Worm (Caenorhabditis elegans) whole organism, L3 larva: ENCODE measurements around the gene F36D4.1.

Experiments used
- R02D3.7 ChIP-seq: fragments of 150-350 bp; optimal IDR thresholded peaks from 2 replicates; lab custom pipeline; 2014; ENCODE audit warnings: missing biosample characterization, missing genetic modification characterization
- ama-1 ChIP-seq: fragments of 150-350 bp; optimal IDR thresholded peaks from 2 replicates; lab custom pipeline; 2018
- daf-12 ChIP-seq: fragments of 150-350 bp; optimal IDR thresholded peaks from 2 replicates; lab custom pipeline; 2014; ENCODE audit warnings: missing biosample characterization, missing genetic modification reagents, missing genetic modification characterization
- elt-3 ChIP-seq, 3 experiments: fragments of 150-350 bp in 1 of 3; sonication (generic microtip) in 2 of 3; optimal IDR thresholded peaks; 2 replicates in 2 of 3; 4 replicates in 1 of 3; lab custom pipeline; 2014 to 2017; ENCODE audit warnings: missing biosample characterization in 3 of 3, missing genetic modification characterization in 3 of 3
- eor-1 ChIP-seq, 2 experiments: fragments of 150-350 bp; optimal IDR thresholded peaks; 2 replicates each; lab custom pipeline; 2014 to 2018; ENCODE audit warnings: missing biosample characterization in 2 of 2, missing genetic modification characterization in 2 of 2
- lin-15B ChIP-seq: fragments of 150-350 bp; optimal IDR thresholded peaks from 2 replicates; lab custom pipeline; 2014; ENCODE audit warnings: missing biosample characterization, missing genetic modification characterization
- lin-39 ChIP-seq: fragments of 150-350 bp; optimal IDR thresholded peaks from 2 replicates; lab custom pipeline; 2018; ENCODE audit warnings: missing biosample characterization, missing genetic modification reagents, missing genetic modification characterization
- nfya-1 ChIP-seq: sonication (generic microtip); optimal IDR thresholded peaks from 2 replicates; lab custom pipeline; 2017; ENCODE audit warnings: missing genetic modification characterization, mild to moderate bottlenecking, missing compliant biosample characterization, antibody characterized with exemption, moderate library complexity; ENCODE audit not compliant: insufficient read depth
- nhr-11 ChIP-seq: fragments of 150-350 bp; optimal IDR thresholded peaks from 2 replicates; lab custom pipeline; 2014; ENCODE audit warnings: missing biosample characterization, missing genetic modification characterization
- nhr-12 ChIP-seq: fragments of 150-350 bp; optimal IDR thresholded peaks from 2 replicates; lab custom pipeline; 2014; ENCODE audit warnings: missing biosample characterization, missing genetic modification characterization
- nhr-43 ChIP-seq: sonication (generic microtip); optimal IDR thresholded peaks from 2 replicates; lab custom pipeline; 2016; ENCODE audit warnings: mild to moderate bottlenecking, missing genetic modification characterization, missing compliant biosample characterization; ENCODE audit not compliant: poor library complexity, severe bottlenecking
- nhr-67 ChIP-seq: fragments of 150-350 bp; optimal IDR thresholded peaks from 2 replicates; lab custom pipeline; 2014; ENCODE audit warnings: missing biosample characterization, missing genetic modification characterization
- sea-2 ChIP-seq: fragments of 150-350 bp; sonication (generic microtip); optimal IDR thresholded peaks from 4 replicates; lab custom pipeline; 2014; ENCODE audit warnings: missing biosample characterization, missing genetic modification reagents, missing genetic modification characterization
- tbx-2 ChIP-seq: sonication (generic microtip); optimal IDR thresholded peaks from 2 replicates; lab custom pipeline; 2016; ENCODE audit warnings: mild to moderate bottlenecking, missing genetic modification characterization, missing compliant biosample characterization

F36D4.1 gene

ce11 chrV:9465529-9465928 is 48.8 kb downstream of the F36D4.1 start:
- no peak for TF ChIP-seq daf-12 (tag; lab: Kevin White, UChicago)
- TF ChIP-seq nhr-67 (tag; lab: Kevin White, UChicago): no peak
- TF ChIP-seq nfya-1 (tag; lab: Kevin White, UChicago): no peak
- no peak for TF ChIP-seq elt-3 (tag; optimal IDR thresholded peaks at IDR 0.05; lab: Kevin White, UChicago)
- TF ChIP-seq lin-39: no peak
- no peak for TF ChIP-seq eor-1 (tag; optimal IDR thresholded peaks at IDR 0.05; lab: Kevin White, UChicago)
- TF ChIP-seq sea-2 (GFP tag; lab: Kevin White, UChicago): no peak
- no peak for TF ChIP-seq lin-15B
- TF ChIP-seq nhr-11: no peak
- TF ChIP-seq ama-1 (lab: Kevin White, UChicago): no peak
- TF ChIP-seq R02D3.7 (tag; lab: Kevin White, UChicago): no peak
- TF ChIP-seq tbx-2: no peak
- TF ChIP-seq nhr-43: no peak
- no peak for TF ChIP-seq nhr-12 (tag; lab: Kevin White, UChicago)
- TF ChIP-seq, all 47 proteins: peak for 0
